Fruit fly (Drosophila melanogaster) whole organism, embryonic: ENCODE measurements around the gene Stat92E.

Experiments
- Aef1 ChIP-seq: fragments of 200-800 bp; sonication (Bioruptor generic); IDR thresholded peaks from 3 replicates; pipeline ENCODE4 v1.3.6; 2022; ENCODE audit warnings: missing biosample characterization, missing genetic modification characterization
- Atf-2 ChIP-seq: fragments of 200-800 bp; sonication (Bioruptor generic); optimal IDR thresholded peaks from 2 replicates; lab custom pipeline; 2016; ENCODE audit warnings: missing biosample characterization, missing genetic modification characterization
- Bgb ChIP-seq: fragments of 200-800 bp; sonication (Bioruptor generic); IDR thresholded peaks from 2 replicates; pipeline ENCODE4 v1.3.6; 2022; ENCODE audit warnings: missing biosample characterization, missing genetic modification characterization; ENCODE audit not compliant: partially characterized antibody
- Bteb2 ChIP-seq: fragments of 200-800 bp; sonication (Bioruptor generic); optimal IDR thresholded peaks from 2 replicates; lab custom pipeline; 2016; ENCODE audit warnings: missing biosample characterization, missing genetic modification characterization
- CG10267 ChIP-seq: fragments of 200-800 bp; sonication (Bioruptor generic); optimal IDR thresholded peaks from 2 replicates; lab custom pipeline; 2018; ENCODE audit warnings: missing biosample characterization, mild to moderate bottlenecking, missing genetic modification characterization, moderate library complexity
- CG10654 ChIP-seq: fragments of 200-800 bp; sonication (Bioruptor generic); optimal IDR thresholded peaks from 2 replicates; lab custom pipeline; 2016; ENCODE audit warnings: missing biosample characterization, missing genetic modification characterization
- CG10959 ChIP-seq: fragments of 200-800 bp; sonication (Bioruptor generic); IDR thresholded peaks from 2 replicates; pipeline ENCODE4 v1.3.6; 2022; ENCODE audit warnings: missing biosample characterization, missing genetic modification characterization
- CG11695 ChIP-seq: fragments of 200-800 bp; sonication (Bioruptor generic); IDR thresholded peaks from 3 replicates; pipeline ENCODE4 v1.3.6; 2022; ENCODE audit warnings: missing biosample characterization, missing genetic modification characterization
- CG12942 ChIP-seq: fragments of 200-800 bp; sonication (Bioruptor generic); optimal IDR thresholded peaks from 3 replicates; lab custom pipeline; 2016; ENCODE audit warnings: missing biosample characterization, missing genetic modification characterization
- CG13296 ChIP-seq: fragments of 200-800 bp; sonication (Bioruptor generic); optimal IDR thresholded peaks from 3 replicates; lab custom pipeline; 2018; ENCODE audit warnings: missing biosample characterization, mild to moderate bottlenecking, missing genetic modification characterization
- CG15269 ChIP-seq: fragments of 200-800 bp; sonication (Bioruptor generic); optimal IDR thresholded peaks from 2 replicates; lab custom pipeline; 2018; ENCODE audit warnings: missing biosample characterization, mild to moderate bottlenecking, missing genetic modification characterization, moderate library complexity
- CG15601 ChIP-seq: fragments of 200-800 bp; sonication (Bioruptor generic); optimal IDR thresholded peaks from 3 replicates; lab custom pipeline; 2019; ENCODE audit warnings: missing biosample characterization, mild to moderate bottlenecking, missing genetic modification characterization, moderate library complexity
- CG18476 ChIP-seq: fragments of 200-800 bp; sonication (Bioruptor generic); optimal IDR thresholded peaks from 2 replicates; lab custom pipeline; 2016; ENCODE audit warnings: missing biosample characterization, mild to moderate bottlenecking, missing genetic modification characterization
- CG3065 ChIP-seq: fragments of 200-800 bp; sonication (Bioruptor generic); optimal IDR thresholded peaks from 2 replicates; lab custom pipeline; 2016; ENCODE audit warnings: missing biosample characterization, missing genetic modification characterization
- CG3163 ChIP-seq: fragments of 200-800 bp; sonication (Bioruptor generic); optimal IDR thresholded peaks from 3 replicates; lab custom pipeline; 2016; ENCODE audit warnings: missing biosample characterization, missing genetic modification characterization
- CG3838 ChIP-seq: fragments of 200-800 bp; sonication (Bioruptor generic); optimal IDR thresholded peaks from 3 replicates; lab custom pipeline; 2016; ENCODE audit warnings: missing biosample characterization, missing genetic modification characterization
- CG4328 ChIP-seq: fragments of 200-800 bp; sonication (Bioruptor generic); optimal IDR thresholded peaks from 3 replicates; lab custom pipeline; 2017; ENCODE audit warnings: missing biosample characterization, missing genetic modification reagents, missing genetic modification characterization
- CG6254 ChIP-seq: fragments of 200-800 bp; sonication (Bioruptor generic); optimal IDR thresholded peaks from 3 replicates; lab custom pipeline; 2017; ENCODE audit warnings: mild to moderate bottlenecking, missing biosample characterization, missing genetic modification reagents, missing genetic modification characterization
- CG6791 ChIP-seq: fragments of 200-800 bp; sonication (Bioruptor generic); IDR thresholded peaks from 3 replicates; pipeline ENCODE4 v1.3.6; 2022; ENCODE audit warnings: missing biosample characterization, missing genetic modification characterization; ENCODE audit not compliant: partially characterized antibody
- CG8089 ChIP-seq: fragments of 200-800 bp; sonication (Bioruptor generic); optimal IDR thresholded peaks from 3 replicates; lab custom pipeline; 2016; ENCODE audit warnings: missing biosample characterization, missing genetic modification characterization
- CG8388 ChIP-seq: fragments of 200-800 bp; sonication (Bioruptor generic); optimal IDR thresholded peaks from 2 replicates; lab custom pipeline; 2019; ENCODE audit warnings: missing biosample characterization, mild to moderate bottlenecking, missing genetic modification characterization, moderate library complexity
- CG8765 ChIP-seq: fragments of 200-800 bp; sonication (Bioruptor generic); IDR thresholded peaks from 2 replicates; pipeline ENCODE4 v1.3.6; 2022; ENCODE audit warnings: missing biosample characterization, missing genetic modification characterization
- CG9727 ChIP-seq: fragments of 200-800 bp; sonication (Bioruptor generic); optimal IDR thresholded peaks from 3 replicates; lab custom pipeline; 2017; ENCODE audit warnings: missing biosample characterization, mild to moderate bottlenecking, missing genetic modification characterization
- CkIIα-i1 ChIP-seq: fragments of 200-800 bp; sonication (Bioruptor generic); IDR thresholded peaks from 2 replicates; pipeline ENCODE4 v1.3.6; 2022; ENCODE audit warnings: missing biosample characterization, missing genetic modification characterization
- ERR ChIP-seq: fragments of 200-800 bp; sonication (Bioruptor generic); optimal IDR thresholded peaks from 2 replicates; lab custom pipeline; 2016; ENCODE audit warnings: missing biosample characterization, missing genetic modification characterization
- HLH54F ChIP-seq: fragments of 200-800 bp; sonication (Bioruptor generic); optimal IDR thresholded peaks from 3 replicates; lab custom pipeline; 2016; ENCODE audit warnings: missing biosample characterization, missing genetic modification characterization
- HmgD ChIP-seq: fragments of 200-800 bp; sonication (Bioruptor generic); optimal IDR thresholded peaks from 3 replicates; lab custom pipeline; 2016; ENCODE audit warnings: missing biosample characterization, missing genetic modification characterization
- Hr51 ChIP-seq, 2 experiments: fragments of 200-800 bp; sonication (Bioruptor generic); optimal IDR thresholded peaks; 2 replicates in 1 of 2; 3 replicates in 1 of 2; lab custom pipeline; 2016 to 2018; ENCODE audit warnings: missing biosample characterization in 2 of 2, missing genetic modification characterization in 2 of 2, mild to moderate bottlenecking in 1 of 2, moderate library complexity in 1 of 2
- NK7.1 ChIP-seq: fragments of 200-800 bp; sonication (Bioruptor generic); optimal IDR thresholded peaks from 3 replicates; lab custom pipeline; 2016; ENCODE audit warnings: missing biosample characterization, missing genetic modification characterization
- Sry-β ChIP-seq: fragments of 200-800 bp; sonication (Bioruptor generic); optimal IDR thresholded peaks from 2 replicates; lab custom pipeline; 2018; ENCODE audit warnings: missing biosample characterization, mild to moderate bottlenecking, missing genetic modification characterization, moderate library complexity
- Ssrp ChIP-seq: fragments of 200-800 bp; sonication (Bioruptor generic); optimal IDR thresholded peaks from 2 replicates; lab custom pipeline; 2018; ENCODE audit warnings: missing biosample characterization, mild to moderate bottlenecking, missing genetic modification characterization, moderate library complexity
- Taf1 ChIP-seq: fragments of 200-800 bp; sonication (Bioruptor generic); IDR thresholded peaks from 2 replicates; pipeline ENCODE4 v1.3.6; 2022; ENCODE audit warnings: missing biosample characterization, missing genetic modification characterization
- Xrp1 ChIP-seq: fragments of 200-800 bp; sonication (Bioruptor generic); IDR thresholded peaks from 2 replicates; pipeline ENCODE4 v1.3.6; 2022; ENCODE audit warnings: missing biosample characterization, missing genetic modification characterization
- ab ChIP-seq: fragments of 200-800 bp; sonication (Bioruptor generic); optimal IDR thresholded peaks from 2 replicates; lab custom pipeline; 2016; ENCODE audit warnings: missing biosample characterization, missing genetic modification characterization
- ase ChIP-seq: fragments of 200-800 bp; sonication (Bioruptor generic); IDR thresholded peaks from 3 replicates; pipeline ENCODE4 v1.3.6; 2022; ENCODE audit warnings: missing biosample characterization, missing genetic modification characterization
- ato ChIP-seq: fragments of 200-800 bp; sonication (Bioruptor generic); IDR thresholded peaks from 2 replicates; pipeline ENCODE4 v1.3.6; 2022; ENCODE audit warnings: missing biosample characterization, missing genetic modification characterization; ENCODE audit not compliant: partially characterized antibody
- cas ChIP-seq: fragments of 200-800 bp; sonication (Bioruptor generic); IDR thresholded peaks from 2 replicates; pipeline ENCODE4 v1.3.6; 2022; ENCODE audit warnings: missing biosample characterization, missing genetic modification characterization
- chinmo ChIP-seq: fragments of 200-800 bp; sonication (Bioruptor generic); IDR thresholded peaks from 4 replicates; pipeline ENCODE4 v1.3.6; 2022; ENCODE audit warnings: missing biosample characterization, missing genetic modification characterization; ENCODE audit not compliant: partially characterized antibody
- dmrt99B ChIP-seq: fragments of 200-800 bp; sonication (Bioruptor generic); optimal IDR thresholded peaks from 2 replicates; lab custom pipeline; 2018; ENCODE audit warnings: missing biosample characterization, mild to moderate bottlenecking, missing genetic modification characterization, moderate library complexity
- dpn ChIP-seq, 2 experiments: fragments of 200-800 bp; sonication (Bioruptor generic); optimal IDR thresholded peaks; 3 replicates each; lab custom pipeline; 2016; ENCODE audit warnings: missing biosample characterization in 2 of 2, missing genetic modification characterization in 2 of 2
- esg ChIP-seq: fragments of 200-800 bp; sonication (Bioruptor generic); conservative IDR thresholded peaks from 2 replicates; pipeline ENCODE4 v1.3.6; 2022; ENCODE audit warnings: missing biosample characterization, missing genetic modification characterization
- exex ChIP-seq: fragments of 200-800 bp; sonication (Bioruptor generic); optimal IDR thresholded peaks from 4 replicates; lab custom pipeline; 2018; ENCODE audit warnings: missing biosample characterization, mild to moderate bottlenecking, missing genetic modification characterization, moderate library complexity
- gfzf ChIP-seq: fragments of 200-800 bp; sonication (Bioruptor generic); optimal IDR thresholded peaks from 2 replicates; lab custom pipeline; 2016; ENCODE audit warnings: missing biosample characterization, mild to moderate bottlenecking, missing genetic modification characterization, moderate library complexity
- grau ChIP-seq: fragments of 200-800 bp; optimal IDR thresholded peaks from 3 replicates; lab custom pipeline; 2019; ENCODE audit warnings: missing biosample characterization, mild to moderate bottlenecking, missing genetic modification characterization, moderate library complexity
- hbn ChIP-seq: fragments of 200-800 bp; sonication (Bioruptor generic); IDR thresholded peaks from 2 replicates; pipeline ENCODE4 v1.3.6; 2022; ENCODE audit warnings: missing biosample characterization, missing genetic modification characterization; ENCODE audit not compliant: partially characterized antibody
- org-1 ChIP-seq: fragments of 200-800 bp; sonication (Bioruptor generic); optimal IDR thresholded peaks from 2 replicates; lab custom pipeline; 2017; ENCODE audit warnings: missing biosample characterization, missing genetic modification characterization
- phol ChIP-seq: fragments of 200-800 bp; sonication (Bioruptor generic); optimal IDR thresholded peaks from 3 replicates; lab custom pipeline; 2018; ENCODE audit warnings: missing biosample characterization, mild to moderate bottlenecking, missing genetic modification characterization, moderate library complexity
- ro ChIP-seq: fragments of 200-800 bp; sonication (Bioruptor generic); IDR thresholded peaks from 2 replicates; pipeline ENCODE4 v1.3.6; 2022; ENCODE audit warnings: missing biosample characterization, missing genetic modification characterization
- ttk ChIP-seq: fragments of 200-800 bp; sonication (Bioruptor generic); IDR thresholded peaks from 2 replicates; pipeline ENCODE4 v2.1.2; 2022; ENCODE audit warnings: missing biosample characterization, missing genetic modification characterization
- zen ChIP-seq: fragments of 200-800 bp; sonication (Bioruptor generic); optimal IDR thresholded peaks from 3 replicates; lab custom pipeline; 2018; ENCODE audit warnings: missing biosample characterization, mild to moderate bottlenecking, missing genetic modification characterization, moderate library complexity
- zfh1 ChIP-seq: fragments of 200-800 bp; sonication (Bioruptor generic); IDR thresholded peaks from 3 replicates; pipeline ENCODE4 v1.3.6; 2022; ENCODE audit warnings: missing biosample characterization, missing genetic modification characterization

The Stat92E gene

dm6 chr3R:20558106-20558489 lies 6.0 kb upstream of the Stat92E start (continued):
- no peak for TF ChIP-seq CG15601 (tag; lab: Kevin White, UChicago)
- no peak for TF ChIP-seq Xrp1 (GFP tag; lab: Robert Waterston, UW)
- TF ChIP-seq Atf-2 (GFP tag; lab: Kevin White, UChicago), result no peak
- TF ChIP-seq CG3163 (GFP tag; lab: Kevin White, UChicago), result no peak
- TF ChIP-seq zen (tag; lab: Kevin White, UChicago), result no peak
- no peak for TF ChIP-seq Sry-β (GFP tag; lab: Kevin White, UChicago)
- no peak for TF ChIP-seq Taf1 (GFP tag; lab: Robert Waterston, UW)
- no peak for TF ChIP-seq CG12942 (GFP tag; lab: Kevin White, UChicago)
- TF ChIP-seq CG8765 (GFP tag; lab: Robert Waterston, UW), result peak; percentile 17; the same call in 1 of the 2 replicates
- TF ChIP-seq ERR (GFP tag; lab: Kevin White, UChicago), result no peak
- no peak for TF ChIP-seq HmgD
- no peak for TF ChIP-seq ato (GFP tag; lab: Robert Waterston, UW)
- TF ChIP-seq dpn (GFP tag; optimal IDR thresholded peaks at IDR 0.05; lab: Kevin White, UChicago), result no peak
- peak; percentile 75 for TF ChIP-seq Bgb (GFP tag; lab: Robert Waterston, UW)
- peak; percentile 48; the same call in 1 of the 3 replicates for TF ChIP-seq zfh1 (GFP tag; lab: Robert Waterston, UW)
- no peak for TF ChIP-seq CG6254 (GFP tag; lab: Kevin White, UChicago)
- no peak for TF ChIP-seq CG13296
- TF ChIP-seq dmrt99B (tag; lab: Kevin White, UChicago), result no peak
- TF ChIP-seq CG11695, result no peak
- no peak for TF ChIP-seq CG4328 (GFP tag; lab: Kevin White, UChicago)
- no peak for TF ChIP-seq ro (GFP tag; lab: Robert Waterston, UW)
- TF ChIP-seq gfzf, result peak; percentile 51
- no peak for TF ChIP-seq NK7.1 (GFP tag; lab: Kevin White, UChicago)
- no peak for TF ChIP-seq phol (tag; lab: Kevin White, UChicago)
- no peak for TF ChIP-seq ab
- TF ChIP-seq Hr51 (GFP tag; optimal IDR thresholded peaks at IDR 0.05; lab: Kevin White, UChicago), result peak in 1 of 2 experiments; percentile 23
- TF ChIP-seq CG8388 (GFP tag; lab: Kevin White, UChicago), result no peak
- no peak for TF ChIP-seq cas
- TF ChIP-seq CG3065 (GFP tag; lab: Kevin White, UChicago), result no peak
- TF ChIP-seq HLH54F (GFP tag; lab: Kevin White, UChicago), result no peak
- no peak; the same call in 1 of the 2 replicates for TF ChIP-seq ttk (GFP tag; lab: Robert Waterston, UW)
- no peak for TF ChIP-seq exex (tag; lab: Kevin White, UChicago)
- no peak for TF ChIP-seq CG15269 (tag; lab: Kevin White, UChicago)
- TF ChIP-seq chinmo (GFP tag; lab: Robert Waterston, UW), result no peak
- TF ChIP-seq CG10267 (tag; lab: Kevin White, UChicago), result no peak
- peak; percentile 61 for TF ChIP-seq CG6791 (GFP tag; lab: Robert Waterston, UW)
- no peak for TF ChIP-seq CG10654
- TF ChIP-seq esg (GFP tag; lab: Robert Waterston, UW), result no peak
- TF ChIP-seq CG10959, result no peak
- TF ChIP-seq CG3838, result no peak
- no peak; the same call in 2 of the 3 replicates for TF ChIP-seq Aef1 (GFP tag; lab: Robert Waterston, UW)
- no peak for TF ChIP-seq grau (tag; lab: Kevin White, UChicago)
- TF ChIP-seq CG9727 (GFP tag; lab: Kevin White, UChicago), result no peak
- TF ChIP-seq org-1 (GFP tag; lab: Kevin White, UChicago), result no peak
- no peak for TF ChIP-seq CG18476 (GFP tag; lab: Kevin White, UChicago)
- TF ChIP-seq CkIIα-i1 (GFP tag; lab: Robert Waterston, UW), result no peak
- TF ChIP-seq CG8089 (GFP tag; lab: Kevin White, UChicago), result no peak
- TF ChIP-seq Bteb2 (GFP tag; lab: Kevin White, UChicago), result no peak
- no peak; the same call in 2 of the 3 replicates for TF ChIP-seq ase (GFP tag; lab: Robert Waterston, UW)
- peak; percentile 4 for TF ChIP-seq Ssrp
- peak; percentile 43 for TF ChIP-seq hbn (GFP tag; lab: Robert Waterston, UW)
